Fruit fly (Drosophila melanogaster) whole organism: ENCODE measurements around the gene Usp14.

ENCODE experiments used
- CG8478 ChIP-seq: fragments of >200 bp; optimal IDR thresholded peaks from 2 replicates; lab custom pipeline; 2018; ENCODE audit warnings: inconsistent platforms
- Dll ChIP-seq: fragments of >200 bp; optimal IDR thresholded peaks from 2 replicates; lab custom pipeline; 2017
- pan ChIP-seq: fragments of >200 bp; optimal IDR thresholded peaks from 2 replicates; lab custom pipeline; 2017
- psq ChIP-seq: fragments of >200 bp; optimal IDR thresholded peaks from 2 replicates; lab custom pipeline; 2017
- usp ChIP-seq: fragments of >200 bp; optimal IDR thresholded peaks from 2 replicates; lab custom pipeline; 2017; ENCODE audit warnings: missing biosample characterization, missing genetic modification characterization, mixed read lengths

DNA sequence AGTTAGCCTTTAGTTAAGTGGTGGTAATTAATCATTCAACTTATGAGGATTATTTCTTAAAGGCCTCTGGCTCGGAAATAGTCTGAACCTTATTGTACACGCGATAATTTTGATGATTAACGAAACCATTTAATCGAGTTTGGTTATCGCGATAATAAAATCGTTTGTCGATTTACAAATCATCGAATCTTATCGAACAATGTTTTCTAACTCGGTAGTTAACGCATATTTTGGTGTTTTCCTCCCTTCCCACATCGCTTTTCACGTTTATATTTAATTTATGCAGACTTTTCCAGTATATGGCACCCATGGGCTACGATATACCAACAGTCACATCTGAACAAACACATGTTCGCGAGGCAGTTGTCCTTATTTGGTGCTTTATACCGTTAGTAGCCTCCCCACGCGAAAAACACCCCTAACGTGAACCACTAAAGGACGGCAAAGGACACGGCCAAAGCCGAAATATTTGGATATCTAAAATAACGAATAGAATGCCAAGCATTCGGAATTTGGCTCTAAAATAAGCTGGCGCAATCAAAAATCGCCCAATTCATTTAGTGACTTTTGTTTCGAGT lies 29.9 kb upstream of the Usp14 start, which contains the start of gene Frmd5:
- no peak for TF ChIP-seq Dll (lab: Kevin White, UChicago)
- no peak for TF ChIP-seq CG8478
- no peak for TF ChIP-seq psq (lab: Kevin White, UChicago)
- no peak for TF ChIP-seq pan (lab: Kevin White, UChicago)
- no peak for TF ChIP-seq usp
